Worm (Caenorhabditis elegans) whole organism, L1 larva: ENCODE results near the gene F53F8.6.

Experiments used
- aly-2 ChIP-seq: fragments of 150-350 bp; optimal IDR thresholded peaks from 2 replicates; lab custom pipeline; 2014; ENCODE audit warnings: missing biosample characterization, missing genetic modification characterization
- ceh-88 ChIP-seq: fragments of 200-800 bp; sonication (Bioruptor generic); IDR thresholded peaks from 2 replicates; pipeline ENCODE4 v1.3.6; 2022; ENCODE audit warnings: missing genetic modification characterization, missing compliant biosample characterization
- dpl-1 ChIP-seq, 3 experiments: fragments of 150-350 bp in 2 of 3; sonication (generic microtip) in 1 of 3; optimal IDR thresholded peaks; 2 replicates each; lab custom pipeline; 2014 to 2017; ENCODE audit warnings: missing biosample characterization in 3 of 3, missing genetic modification characterization in 3 of 3, missing genetic modification reagents in 3 of 3
- dsc-1 ChIP-seq: sonication (generic microtip); optimal IDR thresholded peaks from 2 replicates; lab custom pipeline; 2016; ENCODE audit warnings: mild to moderate bottlenecking, missing genetic modification characterization, missing compliant biosample characterization
- fkh-10 ChIP-seq: sonication (generic microtip); optimal IDR thresholded peaks from 2 replicates; lab custom pipeline; 2017; ENCODE audit warnings: missing biosample characterization, missing genetic modification reagents, missing genetic modification characterization
- lin-39 ChIP-seq: fragments of 150-350 bp; optimal IDR thresholded peaks from 2 replicates; lab custom pipeline; 2014; ENCODE audit warnings: missing biosample characterization, missing genetic modification reagents, missing genetic modification characterization
- mdl-1 ChIP-seq, 2 experiments: fragments of 150-350 bp; optimal IDR thresholded peaks; 2 replicates each; lab custom pipeline; 2014 to 2017; ENCODE audit warnings: missing biosample characterization in 2 of 2, missing genetic modification characterization in 2 of 2, inconsistent platforms in 1 of 2
- nhr-28 ChIP-seq: fragments of 150-350 bp; optimal IDR thresholded peaks from 2 replicates; lab custom pipeline; 2014; ENCODE audit warnings: missing biosample characterization, missing genetic modification characterization

DNA sequence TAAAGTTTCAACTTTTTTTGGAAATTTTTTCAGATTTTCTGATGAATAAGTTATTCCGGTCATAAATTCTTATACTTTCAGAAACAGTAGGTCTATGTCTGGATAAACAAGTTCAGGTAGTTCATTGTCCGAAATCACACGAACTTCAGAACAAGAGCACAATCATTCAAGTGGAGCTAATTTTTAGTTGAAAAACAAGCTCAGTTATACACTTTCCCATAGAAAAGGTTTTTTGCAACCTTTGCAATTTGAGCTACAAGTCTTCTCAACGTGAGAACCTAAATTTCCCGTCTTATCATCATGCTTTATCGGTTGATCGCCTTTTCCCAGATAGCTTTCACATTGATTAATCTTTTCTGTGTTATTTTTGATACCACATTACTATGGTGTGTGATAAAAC lies 27.8 kb downstream of the F53F8.6 start, which contains the start of gene srxa-1:
- TF ChIP-seq nhr-28 (tag; lab: Kevin White, UChicago) (no peak), dpl-1 (GFP tag; optimal IDR thresholded peaks at IDR 0.05; lab: Kevin White, UChicago) (no peak), mdl-1 (tag; optimal IDR thresholded peaks at IDR 0.05; lab: Kevin White, UChicago) (no peak), fkh-10 (GFP tag; lab: Kevin White, UChicago) (no peak), lin-39 (no peak), dsc-1 (tag; lab: Kevin White, UChicago) (no peak), ceh-88 (GFP tag; lab: Robert Waterston, UW) (no peak), aly-2 (tag; lab: Kevin White, UChicago) (no peak)
